Worm (Caenorhabditis elegans): Measurements from ENCODE around the gene Y73F4A.3.

Gene Y73F4A.3

DNA sequence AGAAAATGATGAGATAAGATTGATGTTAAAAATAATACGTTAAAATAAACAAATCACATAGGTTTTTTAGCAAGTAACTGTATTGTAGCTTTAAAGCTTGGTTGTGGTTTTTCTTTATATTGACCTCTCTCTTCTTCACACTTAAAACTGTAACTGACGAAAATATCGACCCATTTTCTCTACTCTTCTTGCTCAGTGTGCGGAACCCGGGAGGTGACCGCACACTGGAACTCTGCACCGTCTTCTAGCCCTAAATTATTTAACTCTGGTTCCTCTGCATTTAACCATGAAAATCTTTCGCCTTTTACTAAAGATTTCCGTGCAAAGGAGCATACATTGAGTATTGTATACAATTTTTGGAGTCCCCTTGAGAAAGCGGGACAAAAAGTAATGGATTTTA is 45.8 kb downstream of the Y73F4A.3 start:
- TF ChIP-seq med-1 (GFP tag; optimal IDR thresholded peaks at IDR 0.05; ENCODE audit: insufficient read depth) (no peak), tab-1 (GFP tag; IDR thresholded peaks at IDR 0.05) (no peak), klf-2 (GFP tag; conservative IDR thresholded peaks at IDR 0.05) (no peak), ref-1 (GFP tag; conservative IDR thresholded peaks at IDR 0.05) (no peak), cog-1 (tag; optimal IDR thresholded peaks at IDR 0.05) (no peak), T22C8.4 (GFP tag; IDR thresholded peaks at IDR 0.05) (no peak), flt-1 (GFP tag; IDR thresholded peaks at IDR 0.05) (no peak), ztf-23 (GFP tag; IDR thresholded peaks at IDR 0.05) (no peak), ztf-29 (GFP tag; IDR thresholded peaks at IDR 0.05) (no peak)

DNA sequence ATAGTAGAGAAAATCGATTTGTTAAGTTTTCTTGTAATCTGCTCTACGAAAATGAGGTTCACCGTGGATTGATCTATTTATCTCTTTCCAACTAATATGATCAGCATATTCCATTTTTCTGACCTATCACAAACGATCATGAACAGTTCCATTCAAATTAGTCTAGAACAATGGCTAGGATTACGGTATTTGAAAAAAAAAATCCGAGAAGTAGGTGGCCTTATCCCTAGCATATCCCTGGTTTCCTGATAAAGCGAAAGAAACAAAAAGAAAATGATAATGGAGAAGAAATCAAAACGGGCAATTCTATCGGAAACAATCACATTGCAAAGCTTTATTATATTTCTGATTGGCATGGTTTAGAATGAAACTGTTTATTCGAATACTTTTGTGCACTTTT is 47.5 kb downstream of the Y73F4A.3 start, which contains the start of gene mltn-12:
Gene mltn-12 (plus strand): TSS at position 301 of the 400 bp plus-strand sequence.
- TF ChIP-seq ztf-23 (GFP tag; IDR thresholded peaks at IDR 0.05), result no peak
- no peak for TF ChIP-seq cog-1 (tag; optimal IDR thresholded peaks at IDR 0.05)
- TF ChIP-seq ref-1 (GFP tag; conservative IDR thresholded peaks at IDR 0.05), result no peak
- TF ChIP-seq tab-1 (GFP tag; IDR thresholded peaks at IDR 0.05), result no peak
- TF ChIP-seq med-1 (GFP tag; optimal IDR thresholded peaks at IDR 0.05; ENCODE audit: insufficient read depth), result no peak
- no peak for TF ChIP-seq flt-1 (GFP tag; IDR thresholded peaks at IDR 0.05)
- TF ChIP-seq klf-2 (GFP tag; conservative IDR thresholded peaks at IDR 0.05), result no peak
- no peak for TF ChIP-seq T22C8.4 (GFP tag; IDR thresholded peaks at IDR 0.05)
- no peak for TF ChIP-seq ztf-29 (GFP tag; IDR thresholded peaks at IDR 0.05)

Measured in whole organism, midembryonic.